Worm (Caenorhabditis elegans) whole organism, late embryonic: ENCODE results near the gene sup-12.

Experiments
- C08G9.2 ChIP-seq: sonication (generic microtip); optimal IDR thresholded peaks from 2 replicates; lab custom pipeline; 2016; ENCODE audit warnings: mild to moderate bottlenecking, missing genetic modification characterization, moderate library complexity, missing compliant biosample characterization
- C38D4.7 ChIP-seq: fragments of 200-800 bp; sonication (Bioruptor generic); optimal IDR thresholded peaks from 2 replicates; lab custom pipeline; 2018; ENCODE audit warnings: mild to moderate bottlenecking, missing genetic modification characterization, moderate library complexity, missing compliant biosample characterization
- K02D7.2 ChIP-seq: sonication (generic microtip); optimal IDR thresholded peaks from 2 replicates; lab custom pipeline; 2017; ENCODE audit warnings: mild to moderate bottlenecking, missing genetic modification characterization, missing compliant biosample characterization
- T23F11.4 ChIP-seq: fragments of 200-800 bp; sonication (Bioruptor generic); optimal IDR thresholded peaks from 2 replicates; lab custom pipeline; 2018; ENCODE audit warnings: mild to moderate bottlenecking, missing genetic modification characterization, missing compliant biosample characterization
- ahr-1 ChIP-seq: sonication (generic microtip); optimal IDR thresholded peaks from 2 replicates; lab custom pipeline; 2016; ENCODE audit warnings: missing genetic modification characterization, missing compliant biosample characterization
- ama-1 ChIP-seq: fragments of 150-350 bp; optimal IDR thresholded peaks from 2 replicates; lab custom pipeline; 2014
- ceh-18 ChIP-seq: sonication (generic microtip); optimal IDR thresholded peaks from 2 replicates; lab custom pipeline; 2016; ENCODE audit warnings: missing genetic modification characterization, missing compliant biosample characterization
- ceh-19 ChIP-seq: fragments of 200-800 bp; sonication (Bioruptor generic); optimal IDR thresholded peaks from 2 replicates; lab custom pipeline; 2018; ENCODE audit warnings: mild to moderate bottlenecking, missing genetic modification characterization, missing compliant biosample characterization
- ceh-22 ChIP-seq: sonication (generic microtip); optimal IDR thresholded peaks from 2 replicates; lab custom pipeline; 2017; ENCODE audit warnings: missing biosample characterization, missing genetic modification characterization
- ceh-24 ChIP-seq: sonication (generic microtip); optimal IDR thresholded peaks from 2 replicates; lab custom pipeline; 2016; ENCODE audit warnings: mild to moderate bottlenecking, missing genetic modification characterization, missing compliant biosample characterization
- ceh-30 ChIP-seq: fragments of 150-350 bp; optimal IDR thresholded peaks from 2 replicates; lab custom pipeline; 2014; ENCODE audit warnings: missing biosample characterization, missing genetic modification characterization
- ceh-34 ChIP-seq: sonication (generic microtip); optimal IDR thresholded peaks from 2 replicates; lab custom pipeline; 2016; ENCODE audit warnings: mild to moderate bottlenecking, missing genetic modification characterization, missing compliant biosample characterization
- ceh-45 ChIP-seq: fragments of 200-800 bp; sonication (Bioruptor generic); IDR thresholded peaks from 2 replicates; pipeline ENCODE4 v1.3.6; 2022; ENCODE audit warnings: missing genetic modification reagents, missing genetic modification characterization, missing compliant biosample characterization
- ceh-48 ChIP-seq: sonication (generic microtip); optimal IDR thresholded peaks from 2 replicates; lab custom pipeline; 2016; ENCODE audit warnings: missing genetic modification characterization, inconsistent platforms, missing compliant biosample characterization
- ceh-6 ChIP-seq: fragments of 200-800 bp; sonication (Bioruptor generic); optimal IDR thresholded peaks from 2 replicates; lab custom pipeline; 2018; ENCODE audit warnings: mild to moderate bottlenecking, missing genetic modification characterization, missing compliant biosample characterization
- ceh-9 ChIP-seq: sonication (generic microtip); optimal IDR thresholded peaks from 2 replicates; lab custom pipeline; 2016; ENCODE audit warnings: mild to moderate bottlenecking, missing genetic modification characterization, inconsistent platforms, missing compliant biosample characterization
- che-1 ChIP-seq: sonication (generic microtip); optimal IDR thresholded peaks from 2 replicates; lab custom pipeline; 2016; ENCODE audit warnings: mild to moderate bottlenecking, missing genetic modification characterization, missing compliant biosample characterization
- dve-1 ChIP-seq: sonication (generic microtip); optimal IDR thresholded peaks from 2 replicates; lab custom pipeline; 2017; ENCODE audit warnings: antibody characterized with exemption, mild to moderate bottlenecking, missing genetic modification characterization, missing compliant biosample characterization
- elt-2 ChIP-seq: sonication (generic microtip); optimal IDR thresholded peaks from 2 replicates; lab custom pipeline; 2016; ENCODE audit warnings: missing genetic modification reagents, missing genetic modification characterization, missing compliant biosample characterization
- elt-4 ChIP-seq: sonication (generic microtip); optimal IDR thresholded peaks from 2 replicates; lab custom pipeline; 2016; ENCODE audit warnings: missing genetic modification characterization, missing compliant biosample characterization
- eyg-1 ChIP-seq: sonication (generic microtip); optimal IDR thresholded peaks from 2 replicates; lab custom pipeline; 2016; ENCODE audit warnings: missing genotype, missing genetic modification characterization, missing compliant biosample characterization
- fkh-6 ChIP-seq: sonication (generic microtip); optimal IDR thresholded peaks from 2 replicates; lab custom pipeline; 2016; ENCODE audit warnings: missing genetic modification characterization, missing compliant biosample characterization
- hlh-30 ChIP-seq: sonication (generic microtip); optimal IDR thresholded peaks from 2 replicates; lab custom pipeline; 2017; ENCODE audit warnings: antibody characterized with exemption, missing genetic modification characterization, missing compliant biosample characterization; ENCODE audit not compliant: insufficient read depth
- lim-6 ChIP-seq: sonication (generic microtip); optimal IDR thresholded peaks from 2 replicates; lab custom pipeline; 2016; ENCODE audit warnings: missing genetic modification characterization, missing compliant biosample characterization
- madf-2 ChIP-seq: sonication (generic microtip); optimal IDR thresholded peaks from 2 replicates; lab custom pipeline; 2017; ENCODE audit warnings: missing genetic modification characterization, missing compliant biosample characterization
- mec-3 ChIP-seq: sonication (generic microtip); optimal IDR thresholded peaks from 2 replicates; lab custom pipeline; 2016; ENCODE audit warnings: borderline replicate concordance, missing genetic modification characterization, missing compliant biosample characterization
- nfya-1 ChIP-seq: sonication (generic microtip); optimal IDR thresholded peaks from 2 replicates; lab custom pipeline; 2017; ENCODE audit warnings: missing genetic modification characterization, mild to moderate bottlenecking, missing compliant biosample characterization, antibody characterized with exemption, moderate library complexity
- nhr-11 ChIP-seq: fragments of 150-350 bp; optimal IDR thresholded peaks from 2 replicates; lab custom pipeline; 2014; ENCODE audit warnings: missing biosample characterization, missing genetic modification characterization
- nhr-232 ChIP-seq: sonication (generic microtip); optimal IDR thresholded peaks from 2 replicates; lab custom pipeline; 2016; ENCODE audit warnings: missing genetic modification characterization, missing compliant biosample characterization
- pag-3 ChIP-seq: sonication (generic microtip); optimal IDR thresholded peaks from 2 replicates; lab custom pipeline; 2016; ENCODE audit warnings: missing compliant biosample characterization, missing genetic modification characterization, borderline replicate concordance
- pax-1 ChIP-seq: fragments of 150-350 bp; optimal IDR thresholded peaks from 2 replicates; lab custom pipeline; 2014; ENCODE audit warnings: missing biosample characterization, missing genetic modification characterization
- pqm-1 ChIP-seq: sonication (generic microtip); optimal IDR thresholded peaks from 2 replicates; lab custom pipeline; 2016; ENCODE audit warnings: missing genetic modification characterization, missing compliant biosample characterization
- pros-1 ChIP-seq: fragments of 150-350 bp; optimal IDR thresholded peaks from 2 replicates; lab custom pipeline; 2014; ENCODE audit warnings: missing biosample characterization, missing genetic modification reagents, missing genetic modification characterization
- rnt-1 ChIP-seq: sonication (generic microtip); optimal IDR thresholded peaks from 2 replicates; lab custom pipeline; 2016; ENCODE audit warnings: missing genetic modification characterization, missing compliant biosample characterization
- sdc-2 ChIP-seq: sonication (generic microtip); optimal IDR thresholded peaks from 2 replicates; lab custom pipeline; 2016; ENCODE audit warnings: missing genotype, missing genetic modification characterization, missing compliant biosample characterization
- sox-2 ChIP-seq: fragments of 200-800 bp; sonication (Bioruptor generic); IDR thresholded peaks from 2 replicates; pipeline ENCODE4 v1.3.6; 2022; ENCODE audit warnings: missing genetic modification reagents, missing genetic modification characterization, missing compliant biosample characterization
- sox-4 ChIP-seq: sonication (generic microtip); optimal IDR thresholded peaks from 2 replicates; lab custom pipeline; 2017; ENCODE audit warnings: mild to moderate bottlenecking, missing genetic modification characterization, inconsistent platforms, missing compliant biosample characterization
- tbx-2 ChIP-seq: sonication (generic microtip); optimal IDR thresholded peaks from 2 replicates; lab custom pipeline; 2016; ENCODE audit warnings: missing genetic modification characterization, missing compliant biosample characterization
- unc-3 ChIP-seq, 2 experiments: fragments of 200-800 bp in 1 of 2; sonication (Bioruptor generic) in 1 of 2; sonication (generic microtip) in 1 of 2; conservative IDR thresholded peaks in 1 of 2; optimal IDR thresholded peaks in 1 of 2; 2 replicates each; pipeline versions ENCODE4 v1.3.6 to Lab custom; 2016 to 2022; ENCODE audit warnings: missing compliant biosample characterization in 2 of 2, missing genetic modification characterization in 2 of 2, missing genetic modification reagents in 1 of 2
- unc-55 ChIP-seq: sonication (generic microtip); optimal IDR thresholded peaks from 2 replicates; lab custom pipeline; 2017; ENCODE audit warnings: missing biosample characterization, missing genetic modification reagents, missing genetic modification characterization
- zip-5 ChIP-seq: sonication (generic microtip); optimal IDR thresholded peaks from 2 replicates; lab custom pipeline; 2016; ENCODE audit warnings: missing genetic modification characterization, missing compliant biosample characterization

sup-12 gene

ce11 chrX:3918182-3918581 lies 13.8 kb downstream of the sup-12 start:
- TF ChIP-seq pros-1: no peak
- TF ChIP-seq sdc-2 (tag; lab: Kevin White, UChicago): peak; percentile 64
- no peak for TF ChIP-seq ceh-24 (tag; lab: Kevin White, UChicago)
- TF ChIP-seq pqm-1 (tag; lab: Kevin White, UChicago): no peak

ce11 chrX:3919689-3920088 lies 15.3 kb downstream of the sup-12 start:
- no peak for TF ChIP-seq ceh-45
- TF ChIP-seq ceh-30: no peak
- TF ChIP-seq sox-4 (tag; lab: Kevin White, UChicago): no peak
- no peak for TF ChIP-seq ceh-48 (tag; lab: Kevin White, UChicago)
- TF ChIP-seq pqm-1 (tag; lab: Kevin White, UChicago): no peak
- TF ChIP-seq che-1 (tag; lab: Kevin White, UChicago): no peak
- no peak for TF ChIP-seq elt-2 (tag; lab: Kevin White, UChicago)
- no peak for TF ChIP-seq sdc-2 (tag; lab: Kevin White, UChicago)
- no peak for TF ChIP-seq ceh-19 (GFP tag; lab: Kevin White, UChicago)
- TF ChIP-seq unc-55 (GFP tag; lab: Kevin White, UChicago): no peak
- TF ChIP-seq ceh-6 (GFP tag; lab: Kevin White, UChicago): no peak
- no peak for TF ChIP-seq ceh-9 (tag; lab: Kevin White, UChicago)
- no peak for TF ChIP-seq C38D4.7 (GFP tag; lab: Kevin White, UChicago)
- no peak for TF ChIP-seq dve-1 (tag; lab: Kevin White, UChicago)
- no peak for TF ChIP-seq mec-3 (tag; lab: Kevin White, UChicago)
- TF ChIP-seq zip-5: no peak
- no peak for TF ChIP-seq tbx-2
- no peak for TF ChIP-seq nhr-232 (tag; lab: Kevin White, UChicago)
- no peak for TF ChIP-seq nfya-1 (tag; lab: Kevin White, UChicago)
- TF ChIP-seq, all 69 proteins: peak for 0

ce11 chrX:3920101-3920500 lies 15.7 kb downstream of the sup-12 start, which contains the start of gene T22B2.2:
Gene T22B2.2, plus strand, starts transcription at chrX:3920401.
- TF ChIP-seq T23F11.4 (GFP tag; lab: Kevin White, UChicago) (no peak), elt-4 (tag; lab: Kevin White, UChicago) (no peak), C38D4.7 (GFP tag; lab: Kevin White, UChicago) (no peak), pax-1 (tag; lab: Kevin White, UChicago) (no peak), nhr-11 (tag; lab: Kevin White, UChicago) (no peak), dve-1 (tag; lab: Kevin White, UChicago) (no peak), ceh-34 (no peak), unc-3 (GFP tag; conservative IDR thresholded peaks at IDR 0.05; lab: Robert Waterston, UW) (no peak), unc-3 (tag; optimal IDR thresholded peaks at IDR 0.05; lab: Kevin White, UChicago) (no peak), ceh-22 (tag; lab: Kevin White, UChicago) (no peak), lim-6 (tag; lab: Kevin White, UChicago) (no peak), ceh-45 (no peak), rnt-1 (tag; lab: Kevin White, UChicago) (no peak)

- TF ChIP-seq nhr-232 (tag; lab: Kevin White, UChicago) (no peak), ceh-18 (tag; lab: Kevin White, UChicago) (no peak), K02D7.2 (tag; lab: Kevin White, UChicago) (no peak)
These were observed 16.4 kb downstream of the sup-12 start for ce11 chrX:3920747-3921146.

- TF ChIP-seq sox-2 (GFP tag; lab: Robert Waterston, UW) (no peak), elt-2 (tag; lab: Kevin White, UChicago) (no peak), fkh-6 (tag; lab: Kevin White, UChicago) (no peak), ahr-1 (no peak), ceh-18 (tag; lab: Kevin White, UChicago) (no peak), T23F11.4 (GFP tag; lab: Kevin White, UChicago) (no peak), ama-1 (lab: Kevin White, UChicago) (no peak), ceh-9 (tag; lab: Kevin White, UChicago) (no peak), eyg-1 (no peak), rnt-1 (tag; lab: Kevin White, UChicago) (no peak), ceh-45 (no peak), pag-3 (tag; lab: Kevin White, UChicago) (no peak), C08G9.2 (tag; lab: Kevin White, UChicago) (no peak), ceh-19 (GFP tag; lab: Kevin White, UChicago) (no peak), hlh-30 (no peak), pqm-1 (tag; lab: Kevin White, UChicago) (no peak), ceh-22 (tag; lab: Kevin White, UChicago) (no peak), madf-2 (tag; lab: Kevin White, UChicago) (no peak), pax-1 (tag; lab: Kevin White, UChicago) (no peak), sox-4 (tag; lab: Kevin White, UChicago) (no peak)
These were observed 21.4 kb downstream of the sup-12 start, which contains the start of gene T22B2.1 for ce11 chrX:3925776-3926175. Gene T22B2.1, plus strand, starts transcription at chrX:3926076.
